Worm (Caenorhabditis elegans) whole organism, L3 larva: ENCODE data around the gene chat-1.

Experiments
- aly-2 ChIP-seq: fragments of 150-350 bp; optimal IDR thresholded peaks from 2 replicates; lab custom pipeline; 2014; ENCODE audit warnings: missing biosample characterization, missing genetic modification characterization
- ama-1 ChIP-seq: fragments of 150-350 bp; optimal IDR thresholded peaks from 2 replicates; lab custom pipeline; 2018
- ceh-16 ChIP-seq: sonication (generic microtip); optimal IDR thresholded peaks from 2 replicates; lab custom pipeline; 2017; ENCODE audit warnings: missing biosample characterization, missing genetic modification characterization
- ceh-28 ChIP-seq: fragments of 150-350 bp; optimal IDR thresholded peaks from 2 replicates; lab custom pipeline; 2014; ENCODE audit warnings: missing biosample characterization, missing genetic modification reagents, missing genetic modification characterization
- daf-12 ChIP-seq: fragments of 150-350 bp; optimal IDR thresholded peaks from 2 replicates; lab custom pipeline; 2014; ENCODE audit warnings: missing biosample characterization, missing genetic modification reagents, missing genetic modification characterization
- egl-27 ChIP-seq: sonication (generic microtip); optimal IDR thresholded peaks from 4 replicates; lab custom pipeline; 2017; ENCODE audit warnings: missing biosample characterization, missing genetic modification reagents, missing genetic modification characterization
- eor-1 ChIP-seq, 2 experiments: fragments of 150-350 bp; optimal IDR thresholded peaks; 2 replicates each; lab custom pipeline; 2014 to 2018; ENCODE audit warnings: missing biosample characterization in 2 of 2, missing genetic modification characterization in 2 of 2
- jun-1 ChIP-seq: fragments of 150-350 bp; optimal IDR thresholded peaks from 2 replicates; lab custom pipeline; 2014; ENCODE audit warnings: missing biosample characterization, missing genetic modification reagents, missing genetic modification characterization
- mdl-1 ChIP-seq: fragments of 150-350 bp; optimal IDR thresholded peaks from 2 replicates; lab custom pipeline; 2014; ENCODE audit warnings: missing biosample characterization, missing genetic modification characterization
- nhr-12 ChIP-seq: fragments of 150-350 bp; optimal IDR thresholded peaks from 2 replicates; lab custom pipeline; 2014; ENCODE audit warnings: missing biosample characterization, missing genetic modification characterization
- nhr-237 ChIP-seq: fragments of 150-350 bp; optimal IDR thresholded peaks from 2 replicates; lab custom pipeline; 2014; ENCODE audit warnings: missing biosample characterization, missing genetic modification characterization
- nhr-67 ChIP-seq: fragments of 150-350 bp; optimal IDR thresholded peaks from 2 replicates; lab custom pipeline; 2014; ENCODE audit warnings: missing biosample characterization, missing genetic modification characterization
- nhr-76 ChIP-seq: fragments of 150-350 bp; sonication (generic microtip); optimal IDR thresholded peaks from 5 replicates; lab custom pipeline; 2014; ENCODE audit warnings: missing biosample characterization, missing genetic modification characterization
- nhr-77 ChIP-seq: fragments of 150-350 bp; optimal IDR thresholded peaks from 2 replicates; lab custom pipeline; 2014; ENCODE audit warnings: missing biosample characterization, missing genetic modification characterization
- pha-4 ChIP-seq: fragments of 150-350 bp; optimal IDR thresholded peaks from 2 replicates; lab custom pipeline; 2014; ENCODE audit warnings: missing biosample characterization, missing genetic modification reagents, missing genetic modification characterization
- tbx-2 ChIP-seq: sonication (generic microtip); optimal IDR thresholded peaks from 2 replicates; lab custom pipeline; 2016; ENCODE audit warnings: mild to moderate bottlenecking, missing genetic modification characterization, missing compliant biosample characterization

The chat-1 gene

ce11 chrIV:4490148-4490652 lies 43.1 kb downstream of the chat-1 start, which contains the start of gene ZK180.7:
Gene ZK180.7, plus strand, starts transcription at chrIV:4490542.
- TF ChIP-seq tbx-2 (tag; lab: Kevin White, UChicago) = no peak
- TF ChIP-seq eor-1 (tag; optimal IDR thresholded peaks at IDR 0.05; lab: Kevin White, UChicago) = no peak
- TF ChIP-seq jun-1 = no peak
- TF ChIP-seq daf-12 (tag; lab: Kevin White, UChicago) = no peak
- no peak for TF ChIP-seq nhr-237 (tag; lab: Kevin White, UChicago)
- TF ChIP-seq ama-1 (lab: Kevin White, UChicago) = no peak
- no peak for TF ChIP-seq nhr-12 (tag; lab: Kevin White, UChicago)
- no peak for TF ChIP-seq nhr-67 (tag; lab: Kevin White, UChicago)
- no peak for TF ChIP-seq ceh-16 (tag; lab: Kevin White, UChicago)
- no peak for TF ChIP-seq aly-2 (tag; lab: Kevin White, UChicago)
- TF ChIP-seq nhr-77 (tag; lab: Kevin White, UChicago) = no peak
- TF ChIP-seq mdl-1 (tag; lab: Kevin White, UChicago) = no peak
- no peak for TF ChIP-seq nhr-76
- no peak for TF ChIP-seq pha-4 (tag; lab: Kevin White, UChicago)
- no peak for TF ChIP-seq egl-27 (tag; lab: Kevin White, UChicago)
- TF ChIP-seq ceh-28 (tag; lab: Kevin White, UChicago) = no peak
